Worm (Caenorhabditis elegans) whole organism, L4 larva: ENCODE data around the gene srh-185.

ENCODE experiments used
- F26F4.8 ChIP-seq: fragments of 200-800 bp; sonication (Bioruptor generic); conservative IDR thresholded peaks from 2 replicates; pipeline ENCODE4 v1.3.6; 2022; ENCODE audit warnings: missing genetic modification characterization, missing compliant biosample characterization
- Y105C5A.15 ChIP-seq: fragments of 200-800 bp; sonication (Bioruptor generic); IDR thresholded peaks from 2 replicates; pipeline ENCODE4 v1.3.6; 2022; ENCODE audit warnings: missing genetic modification characterization, missing compliant biosample characterization
- Y48G9A.11 ChIP-seq: fragments of 200-800 bp; sonication (Bioruptor generic); IDR thresholded peaks from 2 replicates; pipeline ENCODE4 v1.3.6; 2022; ENCODE audit warnings: missing genetic modification reagents, missing genetic modification characterization, missing compliant biosample characterization
- Y5F2A.4 ChIP-seq: fragments of 200-800 bp; sonication (Bioruptor generic); optimal IDR thresholded peaks from 2 replicates; lab custom pipeline; 2018; ENCODE audit warnings: mild to moderate bottlenecking, missing genetic modification characterization, missing compliant biosample characterization
- Y75B8A.6 ChIP-seq: fragments of 200-800 bp; sonication (Bioruptor generic); IDR thresholded peaks from 2 replicates; pipeline ENCODE4 v1.3.6; 2022; ENCODE audit warnings: missing genetic modification reagents, missing genetic modification characterization, missing compliant biosample characterization
- ZK337.2 ChIP-seq: fragments of 200-800 bp; sonication (Bioruptor generic); IDR thresholded peaks from 2 replicates; pipeline ENCODE4 v1.3.6; 2022; ENCODE audit warnings: missing genetic modification reagents, missing genetic modification characterization, missing compliant biosample characterization
- aha-1 ChIP-seq: fragments of 150-350 bp; peaks from one replicate; lab custom pipeline; 2014; ENCODE audit warnings: missing biosample characterization, missing genetic modification characterization
- ceh-62 ChIP-seq: sonication (generic microtip); optimal IDR thresholded peaks from 2 replicates; lab custom pipeline; 2017; ENCODE audit warnings: missing biosample characterization, missing genetic modification characterization
- ceh-82 ChIP-seq: sonication (generic microtip); optimal IDR thresholded peaks from 2 replicates; lab custom pipeline; 2017; ENCODE audit warnings: missing biosample characterization, missing genetic modification characterization
- ctbp-1 ChIP-seq: fragments of 200-800 bp; sonication (Bioruptor generic); IDR thresholded peaks from 2 replicates; pipeline ENCODE4 v1.3.6; 2022; ENCODE audit warnings: missing genetic modification reagents, missing genetic modification characterization, missing compliant biosample characterization
- daf-12 ChIP-seq: fragments of 150-350 bp; optimal IDR thresholded peaks from 2 replicates; lab custom pipeline; 2014; ENCODE audit warnings: missing biosample characterization, missing genetic modification reagents, missing genetic modification characterization
- daf-8 ChIP-seq: fragments of 200-800 bp; sonication (Bioruptor generic); IDR thresholded peaks from 2 replicates; pipeline ENCODE4 v1.3.6; 2022; ENCODE audit warnings: missing genetic modification characterization, missing compliant biosample characterization
- dmd-8 ChIP-seq: fragments of 200-800 bp; sonication (Bioruptor generic); IDR thresholded peaks from 2 replicates; pipeline ENCODE4 v1.3.6; 2022; ENCODE audit warnings: missing genetic modification characterization, missing compliant biosample characterization
- dpl-1 ChIP-seq: fragments of 150-350 bp; optimal IDR thresholded peaks from 2 replicates; lab custom pipeline; 2014; ENCODE audit warnings: missing biosample characterization, missing genetic modification reagents, missing genetic modification characterization
- egl-27 ChIP-seq: sonication (generic microtip); optimal IDR thresholded peaks from 3 replicates; lab custom pipeline; 2017; ENCODE audit warnings: missing biosample characterization, missing genetic modification reagents, missing genetic modification characterization
- egl-43 ChIP-seq: fragments of 200-800 bp; sonication (Bioruptor generic); IDR thresholded peaks from 2 replicates; pipeline ENCODE4 v1.3.6; 2022; ENCODE audit warnings: missing genetic modification reagents, missing genetic modification characterization, missing compliant biosample characterization
- hlh-30 ChIP-seq: sonication (generic microtip); optimal IDR thresholded peaks from 2 replicates; lab custom pipeline; 2017; ENCODE audit warnings: antibody characterized with exemption, mild to moderate bottlenecking, missing genetic modification characterization, missing compliant biosample characterization; ENCODE audit not compliant: insufficient read depth
- hmg-1.1 ChIP-seq: fragments of 200-800 bp; sonication (Bioruptor generic); IDR thresholded peaks from 2 replicates; pipeline ENCODE4 v1.3.6; 2022; ENCODE audit warnings: missing genetic modification reagents, missing genetic modification characterization, missing compliant biosample characterization
- lin-1 ChIP-seq: fragments of 200-800 bp; sonication (Bioruptor generic); IDR thresholded peaks from 2 replicates; pipeline ENCODE4 v1.3.6; 2022; ENCODE audit warnings: missing genetic modification reagents, missing genetic modification characterization, missing compliant biosample characterization
- lin-13 ChIP-seq: fragments of 150-350 bp; optimal IDR thresholded peaks from 2 replicates; lab custom pipeline; 2014; ENCODE audit warnings: missing biosample characterization, missing genetic modification reagents, missing genetic modification characterization
- lin-39 ChIP-seq: fragments of 150-350 bp; optimal IDR thresholded peaks from 2 replicates; lab custom pipeline; 2014; ENCODE audit warnings: missing biosample characterization, missing genetic modification reagents, missing genetic modification characterization
- lsy-2 ChIP-seq, 2 experiments: fragments of 150-350 bp in 1 of 2; sonication (generic microtip) in 1 of 2; optimal IDR thresholded peaks; 2 replicates each; lab custom pipeline; 2014 to 2017; ENCODE audit warnings: missing biosample characterization in 2 of 2, missing genetic modification characterization in 2 of 2
- madf-9 ChIP-seq: fragments of 200-800 bp; sonication (Bioruptor generic); conservative IDR thresholded peaks from 2 replicates; pipeline ENCODE4 v1.3.6; 2022; ENCODE audit warnings: missing genetic modification reagents, missing genetic modification characterization, missing compliant biosample characterization
- mdl-1 ChIP-seq, 2 experiments: fragments of 150-350 bp in 1 of 2; sonication (generic microtip) in 1 of 2; optimal IDR thresholded peaks; 2 replicates each; lab custom pipeline; 2014 to 2017; ENCODE audit warnings: missing biosample characterization in 2 of 2, missing genetic modification characterization in 2 of 2
- mes-2 ChIP-seq: sonication (generic microtip); optimal IDR thresholded peaks from 2 replicates; lab custom pipeline; 2016; ENCODE audit warnings: missing genotype, mild to moderate bottlenecking, missing genetic modification characterization, missing compliant biosample characterization; ENCODE audit not compliant: poor library complexity, severe bottlenecking
- nhr-11 ChIP-seq: fragments of 150-350 bp; optimal IDR thresholded peaks from 2 replicates; lab custom pipeline; 2014; ENCODE audit warnings: missing biosample characterization, missing genetic modification characterization
- nhr-111 ChIP-seq: fragments of 200-800 bp; sonication (Bioruptor generic); optimal IDR thresholded peaks from 2 replicates; lab custom pipeline; 2018; ENCODE audit warnings: mild to moderate bottlenecking, missing genetic modification characterization, missing compliant biosample characterization
- nhr-25 ChIP-seq: sonication (generic microtip); optimal IDR thresholded peaks from 2 replicates; lab custom pipeline; 2017; ENCODE audit warnings: missing genetic modification characterization, mild to moderate bottlenecking, missing compliant biosample characterization, antibody characterized with exemption, moderate library complexity, borderline replicate concordance; ENCODE audit not compliant: insufficient read depth
- nhr-41 ChIP-seq: fragments of 200-800 bp; sonication (Bioruptor generic); IDR thresholded peaks from 2 replicates; pipeline ENCODE4 v1.3.6; 2022; ENCODE audit warnings: missing genetic modification reagents, missing genetic modification characterization, missing compliant biosample characterization
- nhr-42 ChIP-seq: fragments of 200-800 bp; sonication (Bioruptor generic); IDR thresholded peaks from 2 replicates; pipeline ENCODE4 v1.3.6; 2022; ENCODE audit warnings: missing genetic modification characterization, missing compliant biosample characterization
- nhr-76 ChIP-seq: fragments of 150-350 bp; optimal IDR thresholded peaks from 2 replicates; lab custom pipeline; 2014; ENCODE audit warnings: missing biosample characterization, missing genetic modification characterization
- nhr-77 ChIP-seq: fragments of 150-350 bp; optimal IDR thresholded peaks from 2 replicates; lab custom pipeline; 2014; ENCODE audit warnings: missing biosample characterization, missing genetic modification characterization
- pha-4 ChIP-seq, 2 experiments: fragments of 150-350 bp in 1 of 2; fragments of 200-800 bp in 1 of 2; sonication (Bioruptor generic) in 1 of 2; IDR thresholded peaks in 1 of 2; optimal IDR thresholded peaks in 1 of 2; 2 replicates each; pipeline versions ENCODE4 v1.3.6 to Lab custom; 2014 to 2022; ENCODE audit warnings: missing genetic modification characterization in 2 of 2, missing genetic modification reagents in 2 of 2, missing biosample characterization in 1 of 2, missing compliant biosample characterization in 1 of 2
- saeg-2 ChIP-seq: fragments of 200-800 bp; sonication (Bioruptor generic); IDR thresholded peaks from 2 replicates; pipeline ENCODE4 v1.3.6; 2022; ENCODE audit warnings: missing genetic modification reagents, missing genetic modification characterization, missing compliant biosample characterization
- set-16 ChIP-seq: fragments of 200-800 bp; sonication (Bioruptor generic); IDR thresholded peaks from 2 replicates; pipeline ENCODE4 v1.3.6; 2022; ENCODE audit warnings: missing genetic modification reagents, missing genetic modification characterization, missing compliant biosample characterization
- snpc-1.2 ChIP-seq: fragments of 200-800 bp; sonication (Bioruptor generic); IDR thresholded peaks from 2 replicates; pipeline ENCODE4 v1.3.6; 2022; ENCODE audit warnings: missing genetic modification reagents, missing genetic modification characterization, missing compliant biosample characterization
- tag-97 ChIP-seq: fragments of 200-800 bp; sonication (Bioruptor generic); IDR thresholded peaks from 2 replicates; pipeline ENCODE4 v1.3.6; 2022; ENCODE audit warnings: missing genetic modification characterization, missing compliant biosample characterization
- unc-130 ChIP-seq: sonication (generic microtip); optimal IDR thresholded peaks from 2 replicates; lab custom pipeline; 2016; ENCODE audit warnings: missing genetic modification reagents, missing genetic modification characterization, missing compliant biosample characterization
- zag-1 ChIP-seq: fragments of 150-350 bp; optimal IDR thresholded peaks from 2 replicates; lab custom pipeline; 2014; ENCODE audit warnings: missing biosample characterization, missing genetic modification characterization
- zip-11 ChIP-seq: fragments of 200-800 bp; sonication (Bioruptor generic); IDR thresholded peaks from 2 replicates; pipeline ENCODE4 v1.3.6; 2022; ENCODE audit warnings: missing genetic modification characterization, missing compliant biosample characterization
- zip-2 ChIP-seq: fragments of 150-350 bp; optimal IDR thresholded peaks from 2 replicates; lab custom pipeline; 2014; ENCODE audit warnings: missing biosample characterization, missing genetic modification characterization
- ztf-7 ChIP-seq: fragments of 150-350 bp; optimal IDR thresholded peaks from 2 replicates; lab custom pipeline; 2014; ENCODE audit warnings: missing biosample characterization, missing genetic modification characterization

srh-185 gene

ce11 chrV:3034236-3034635 lies 31.8 kb upstream of the srh-185 start, which contains the start of gene srw-8:
Gene srw-8, minus strand, starts transcription at chrV:3034336.
- no peak for TF ChIP-seq Y48G9A.11
- TF ChIP-seq tag-97, result no peak
- no peak for TF ChIP-seq egl-27
- no peak for TF ChIP-seq hmg-1.1
- no peak for TF ChIP-seq mdl-1 (tag; optimal IDR thresholded peaks at IDR 0.05; lab: Kevin White, UChicago)
- TF ChIP-seq lsy-2 (tag; optimal IDR thresholded peaks at IDR 0.05; lab: Kevin White, UChicago), result no peak
- TF ChIP-seq ceh-82 (tag; lab: Kevin White, UChicago), result no peak
- TF ChIP-seq ceh-62, result no peak
- no peak for TF ChIP-seq nhr-41 (GFP tag; lab: Robert Waterston, UW)
- no peak for TF ChIP-seq lin-1 (GFP tag; lab: Robert Waterston, UW)
- TF ChIP-seq ztf-7, result no peak
- no peak for TF ChIP-seq nhr-25 (tag; lab: Kevin White, UChicago)
- TF ChIP-seq aha-1 (tag; lab: Kevin White, UChicago), result no peak
- no peak for TF ChIP-seq nhr-76
- no peak for TF ChIP-seq snpc-1.2 (GFP tag; lab: Robert Waterston, UW)
- no peak for TF ChIP-seq Y5F2A.4 (GFP tag; lab: Kevin White, UChicago)
- no peak for TF ChIP-seq nhr-11 (tag; lab: Kevin White, UChicago)
- no peak for TF ChIP-seq lin-13 (GFP tag; lab: Kevin White, UChicago)
- TF ChIP-seq F26F4.8 (GFP tag; lab: Robert Waterston, UW), result no peak
- no peak for TF ChIP-seq unc-130 (GFP tag; lab: Kevin White, UChicago)

- TF ChIP-seq set-16 (GFP tag; lab: Robert Waterston, UW) (peak; percentile 82), hmg-1.1 (no peak), nhr-41 (GFP tag; lab: Robert Waterston, UW) (no peak), zag-1 (tag; lab: Kevin White, UChicago) (no peak)
These were observed 28.0 kb upstream of the srh-185 start for ce11 chrV:3038058-3038457.

ce11 chrV:3039282-3039681 lies 26.7 kb upstream of the srh-185 start, which contains the start of gene chpf-2:
Gene chpf-2, minus strand, starts transcription at chrV:3039382.
- TF ChIP-seq egl-43 (no peak), lin-39 (tag; lab: Kevin White, UChicago) (no peak), zip-11 (GFP tag; lab: Robert Waterston, UW) (no peak), madf-9 (GFP tag; lab: Robert Waterston, UW) (no peak), zip-2 (no peak), nhr-76 (no peak), aha-1 (tag; lab: Kevin White, UChicago) (no peak), Y75B8A.6 (GFP tag; lab: Robert Waterston, UW) (no peak), ctbp-1 (GFP tag; lab: Robert Waterston, UW) (no peak), Y105C5A.15 (GFP tag; lab: Robert Waterston, UW) (no peak), dmd-8 (no peak), nhr-25 (tag; lab: Kevin White, UChicago) (no peak), hlh-30 (tag; lab: Kevin White, UChicago) (no peak), pha-4 (GFP tag; IDR thresholded peaks at IDR 0.05; lab: Robert Waterston, UW) (no peak), pha-4 (tag; optimal IDR thresholded peaks at IDR 0.05; lab: Kevin White, UChicago) (no peak), mes-2 (tag; lab: Kevin White, UChicago) (no peak), ZK337.2 (no peak), Y48G9A.11 (no peak), nhr-42 (GFP tag; lab: Robert Waterston, UW) (no peak)

- TF ChIP-seq saeg-2 (GFP tag; lab: Robert Waterston, UW), result no peak
- TF ChIP-seq nhr-77 (tag; lab: Kevin White, UChicago), result no peak
- TF ChIP-seq ZK337.2, result no peak
- TF ChIP-seq daf-8 (GFP tag; lab: Robert Waterston, UW), result no peak
- TF ChIP-seq nhr-25 (tag; lab: Kevin White, UChicago), result no peak
- no peak for TF ChIP-seq daf-12 (tag; lab: Kevin White, UChicago)
- TF ChIP-seq dpl-1 (GFP tag; lab: Kevin White, UChicago), result no peak
- no peak for TF ChIP-seq nhr-111 (GFP tag; lab: Kevin White, UChicago)
These were observed 25.1 kb upstream of the srh-185 start for ce11 chrV:3040930-3041329.
